Fruit fly (Drosophila melanogaster): ENCODE data around the gene CG1571.

The CG1571 gene

DNA sequence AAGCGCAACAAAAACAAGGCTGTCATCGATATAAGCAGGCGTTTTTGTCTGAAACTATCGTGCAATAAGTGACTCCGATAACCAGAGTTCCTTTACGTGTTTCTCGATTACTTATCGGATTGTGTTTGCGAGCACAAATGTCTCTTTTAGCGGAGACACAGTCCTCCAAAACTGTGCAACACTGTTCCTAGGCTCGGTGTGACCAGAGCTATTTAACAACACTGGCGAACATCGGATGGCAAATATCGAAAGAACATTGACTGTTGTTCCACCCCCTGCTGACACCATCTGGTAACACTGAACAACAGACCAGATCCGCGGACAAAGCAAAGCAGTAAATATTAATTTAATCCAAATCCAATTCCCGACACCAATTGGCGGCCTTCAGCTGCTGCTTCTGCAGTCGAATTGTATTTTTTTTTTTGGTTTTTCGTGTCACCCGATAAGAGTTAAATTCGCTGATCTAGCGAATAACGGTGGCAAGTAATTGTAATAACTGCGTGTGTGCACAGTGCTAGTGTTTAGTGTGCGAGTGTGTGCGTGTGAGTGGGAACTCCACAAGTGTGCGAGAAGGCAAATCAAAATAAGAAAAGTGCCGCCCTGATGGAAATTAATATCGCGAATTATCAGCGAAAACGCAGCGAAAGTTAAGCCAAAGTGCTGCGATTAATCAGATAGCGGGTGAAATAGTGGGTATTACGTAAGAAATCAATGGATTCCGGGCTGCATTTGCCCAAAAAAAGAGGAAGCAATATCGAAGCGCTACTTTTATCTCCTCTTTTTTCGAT lies 14.1 kb upstream of the CG1571 start, which contains the start of gene mys (continued):
- TF ChIP-seq CG13775 (GFP tag; optimal IDR thresholded peaks at IDR 0.05) (no peak), CG10147 (GFP tag; optimal IDR thresholded peaks at IDR 0.05) (no peak), CG6854 (GFP tag; optimal IDR thresholded peaks at IDR 0.05) (peak; percentile 47), Hey (tag; optimal IDR thresholded peaks at IDR 0.05) (peak; percentile 2), Mes4 (GFP tag; optimal IDR thresholded peaks at IDR 0.05) (peak; percentile 43), Xbp1 (GFP tag; optimal IDR thresholded peaks at IDR 0.05) (peak; percentile 74), Fer2 (tag; optimal IDR thresholded peaks at IDR 0.05) (no peak), D19B (GFP tag; optimal IDR thresholded peaks at IDR 0.05) (no peak), CG16813 (GFP tag; IDR thresholded peaks at IDR 0.05; ENCODE audit: partially characterized antibody) (peak; percentile 94), Blimp-1 (GFP tag; optimal IDR thresholded peaks at IDR 0.05) (peak; percentile 23), Ets97D (GFP tag; optimal IDR thresholded peaks at IDR 0.05) (peak; percentile 97), CG9437 (GFP tag; optimal IDR thresholded peaks at IDR 0.05) (peak; percentile 99), pros (GFP tag; optimal IDR thresholded peaks at IDR 0.05) (no peak), CG2875 (GFP tag; optimal IDR thresholded peaks at IDR 0.05) (peak; percentile 10), CG17328 (GFP tag; IDR thresholded peaks at IDR 0.05) (0 out of 2 replicates have a peak, but pooled peaks have one; percentile 41), nmo (GFP tag; optimal IDR thresholded peaks at IDR 0.05) (peak; percentile 63), CG17612 (GFP tag; IDR thresholded peaks at IDR 0.05) (peak; percentile 55; the same call in 1 of the 2 replicates), Atf3 (GFP tag; optimal IDR thresholded peaks at IDR 0.05) (peak; percentile 43), gro (GFP tag; optimal IDR thresholded peaks at IDR 0.05) (peak; percentile 88), Max (GFP tag; optimal IDR thresholded peaks at IDR 0.05) (no peak), tup (GFP tag; optimal IDR thresholded peaks at IDR 0.05) (no peak), CG12942 (GFP tag; optimal IDR thresholded peaks at IDR 0.05) (peak; percentile 60), CG11398 (GFP tag; optimal IDR thresholded peaks at IDR 0.05) (peak; percentile 34), emc (GFP tag; optimal IDR thresholded peaks at IDR 0.05) (peak; percentile 70), Antp (GFP tag; optimal IDR thresholded peaks at IDR 0.05) (peak; percentile 84), CG12236 (GFP tag; optimal IDR thresholded peaks at IDR 0.05) (peak; percentile 43), CG12744 (GFP tag; optimal IDR thresholded peaks at IDR 0.05) (peak; percentile 60), CG12104 (GFP tag; optimal IDR thresholded peaks at IDR 0.05) (peak; percentile 18), croc (GFP tag; conservative IDR thresholded peaks at IDR 0.05) (peak; percentile 30; the same call in 1 of the 3 replicates), CG13624 (GFP tag; optimal IDR thresholded peaks at IDR 0.05) (peak; percentile 80), CG17385 (GFP tag; optimal IDR thresholded peaks at IDR 0.05) (peak; percentile 4), bigmax (GFP tag; optimal IDR thresholded peaks at IDR 0.05) (no peak), CG6175 (GFP tag; IDR thresholded peaks at IDR 0.05) (no peak), hkb (optimal IDR thresholded peaks at IDR 0.05) (peak; percentile 76), hkb (GFP tag; IDR thresholded peaks at IDR 0.05) (no peak; the same call in 1 of the 2 replicates), CG7271 (tag; optimal IDR thresholded peaks at IDR 0.05) (no peak), CrebB (tag; optimal IDR thresholded peaks at IDR 0.05) (peak; percentile 64), dmrt99B (tag; optimal IDR thresholded peaks at IDR 0.05) (no peak), bbx (GFP tag; IDR thresholded peaks at IDR 0.05; ENCODE audit: partially characterized antibody) (peak; percentile 95), tgo (GFP tag; IDR thresholded peaks at IDR 0.05) (no peak), CG14014 (GFP tag; IDR thresholded peaks at IDR 0.05) (peak; percentile 62; the same call in 1 of the 2 replicates), CG11504 (tag; optimal IDR thresholded peaks at IDR 0.05) (peak; percentile 50), CG3847 (GFP tag; IDR thresholded peaks at IDR 0.05) (peak; percentile 91), CG30431 (GFP tag; optimal IDR thresholded peaks at IDR 0.05) (peak; percentile 51), crol (GFP tag; IDR thresholded peaks at IDR 0.05) (no peak), slbo (GFP tag; IDR thresholded peaks at IDR 0.05) (peak; percentile 87), NK7.1 (GFP tag; optimal IDR thresholded peaks at IDR 0.05) (no peak), row (GFP tag; IDR thresholded peaks at IDR 0.05) (peak; percentile 63), zen (tag; optimal IDR thresholded peaks at IDR 0.05) (peak; percentile 61)
